Worm (Caenorhabditis elegans) whole organism, L2 larva: Measurements from ENCODE around the gene gpa-1.
A peak's percentile ranks its signal among the peaks of the same experiment; 100 is the strongest.

Experiments used
- C34F6.9 ChIP-seq: fragments of 150-350 bp; optimal IDR thresholded peaks from 2 replicates; lab custom pipeline; 2014; ENCODE audit warnings: missing biosample characterization, missing genetic modification characterization
- Y55F3AM.14 ChIP-seq: fragments of 200-800 bp; sonication (Bioruptor generic); optimal IDR thresholded peaks from 2 replicates; lab custom pipeline; 2018; ENCODE audit warnings: mild to moderate bottlenecking, missing genetic modification characterization, missing compliant biosample characterization
- alr-1 ChIP-seq: fragments of 150-350 bp; optimal IDR thresholded peaks from 2 replicates; lab custom pipeline; 2014; ENCODE audit warnings: missing biosample characterization, missing genetic modification characterization
- aly-2 ChIP-seq: fragments of 150-350 bp; optimal IDR thresholded peaks from 2 replicates; lab custom pipeline; 2014; ENCODE audit warnings: missing biosample characterization, missing genetic modification characterization
- ama-1 ChIP-seq: fragments of 150-350 bp; optimal IDR thresholded peaks from 2 replicates; lab custom pipeline; 2018; ENCODE audit warnings: inconsistent platforms
- blmp-1 ChIP-seq: sonication (generic microtip); optimal IDR thresholded peaks from 2 replicates; lab custom pipeline; 2017; ENCODE audit warnings: missing genetic modification characterization, mild to moderate bottlenecking, missing compliant biosample characterization, antibody characterized with exemption, moderate library complexity; ENCODE audit not compliant: insufficient read depth
- ceh-82 ChIP-seq: fragments of 150-350 bp; optimal IDR thresholded peaks from 2 replicates; lab custom pipeline; 2014; ENCODE audit warnings: missing biosample characterization, missing genetic modification characterization
- crh-2 ChIP-seq: sonication (generic microtip); optimal IDR thresholded peaks from 2 replicates; lab custom pipeline; 2017; ENCODE audit warnings: missing biosample characterization, missing genetic modification characterization
- dmd-4 ChIP-seq: sonication (generic microtip); optimal IDR thresholded peaks from 2 replicates; lab custom pipeline; 2017; ENCODE audit warnings: missing biosample characterization, missing genetic modification characterization
- elt-1 ChIP-seq: fragments of 150-350 bp; optimal IDR thresholded peaks from 2 replicates; lab custom pipeline; 2014; ENCODE audit warnings: missing biosample characterization, missing genetic modification characterization
- elt-3 ChIP-seq: sonication (generic microtip); optimal IDR thresholded peaks from 2 replicates; lab custom pipeline; 2017; ENCODE audit warnings: missing biosample characterization, missing genetic modification characterization
- lin-13 ChIP-seq: fragments of 150-350 bp; optimal IDR thresholded peaks from 2 replicates; lab custom pipeline; 2014; ENCODE audit warnings: missing biosample characterization, missing genetic modification reagents, missing genetic modification characterization
- lin-39 ChIP-seq: fragments of 150-350 bp; optimal IDR thresholded peaks from 2 replicates; lab custom pipeline; 2014; ENCODE audit warnings: missing biosample characterization, missing genetic modification reagents, missing genetic modification characterization
- mab-5 ChIP-seq: fragments of 150-350 bp; optimal IDR thresholded peaks from 2 replicates; lab custom pipeline; 2014; ENCODE audit warnings: missing biosample characterization, missing genetic modification characterization
- mbf-1 ChIP-seq: sonication (generic microtip); optimal IDR thresholded peaks from 2 replicates; lab custom pipeline; 2017; ENCODE audit warnings: missing biosample characterization, missing genetic modification characterization
- mdl-1 ChIP-seq, 2 experiments: fragments of 150-350 bp in 1 of 2; sonication (generic microtip) in 1 of 2; optimal IDR thresholded peaks; 2 replicates each; lab custom pipeline; 2017; ENCODE audit warnings: missing biosample characterization in 2 of 2, missing genetic modification characterization in 2 of 2
- nhr-10 ChIP-seq: sonication (generic microtip); optimal IDR thresholded peaks from 2 replicates; lab custom pipeline; 2017; ENCODE audit warnings: missing biosample characterization, missing genetic modification characterization
- nhr-21 ChIP-seq: fragments of 150-350 bp; optimal IDR thresholded peaks from 2 replicates; lab custom pipeline; 2014; ENCODE audit warnings: missing biosample characterization, missing genetic modification characterization
- nhr-23 ChIP-seq: fragments of 150-350 bp; optimal IDR thresholded peaks from 2 replicates; lab custom pipeline; 2014; ENCODE audit warnings: missing biosample characterization, missing genetic modification reagents, missing genetic modification characterization
- nhr-237 ChIP-seq: fragments of 150-350 bp; optimal IDR thresholded peaks from 2 replicates; lab custom pipeline; 2014; ENCODE audit warnings: missing biosample characterization, missing genetic modification characterization
- nhr-25 ChIP-seq: fragments of 150-350 bp; sonication (generic microtip); optimal IDR thresholded peaks from 3 replicates; lab custom pipeline; 2014; ENCODE audit warnings: missing biosample characterization, missing genetic modification characterization
- nhr-77 ChIP-seq: fragments of 150-350 bp; optimal IDR thresholded peaks from 2 replicates; lab custom pipeline; 2014; ENCODE audit warnings: missing biosample characterization, missing genetic modification characterization
- peb-1 ChIP-seq: fragments of 150-350 bp; optimal IDR thresholded peaks from 2 replicates; lab custom pipeline; 2014; ENCODE audit warnings: missing biosample characterization, missing genetic modification characterization
- sma-3 ChIP-seq: sonication (generic microtip); optimal IDR thresholded peaks from 2 replicates; lab custom pipeline; 2016; ENCODE audit warnings: missing genetic modification reagents, missing genetic modification characterization, missing compliant biosample characterization
- sma-9 ChIP-seq, 2 experiments: fragments of 150-350 bp in 1 of 2; sonication (generic microtip) in 1 of 2; optimal IDR thresholded peaks; 2 replicates each; lab custom pipeline; 2014 to 2016; ENCODE audit warnings: missing genetic modification characterization in 2 of 2, mild to moderate bottlenecking in 1 of 2, missing biosample characterization in 1 of 2, missing compliant biosample characterization in 1 of 2, missing genetic modification reagents in 1 of 2, moderate library complexity in 1 of 2
- snpc-4 ChIP-seq: fragments of 150-350 bp; optimal IDR thresholded peaks from 2 replicates; lab custom pipeline; 2014; ENCODE audit warnings: missing biosample characterization, missing genetic modification characterization
- unc-39 ChIP-seq: fragments of 150-350 bp; optimal IDR thresholded peaks from 2 replicates; lab custom pipeline; 2014; ENCODE audit warnings: missing biosample characterization, missing genetic modification characterization
- unc-55 ChIP-seq: fragments of 150-350 bp; sonication (generic microtip); optimal IDR thresholded peaks from 3 replicates; lab custom pipeline; 2014; ENCODE audit warnings: missing biosample characterization, missing genetic modification reagents, missing genetic modification characterization
- unc-62 ChIP-seq: fragments of 150-350 bp; optimal IDR thresholded peaks from 2 replicates; lab custom pipeline; 2014; ENCODE audit warnings: missing biosample characterization, missing genetic modification reagents, missing genetic modification characterization
- ztf-1 ChIP-seq: fragments of 200-800 bp; sonication (Bioruptor generic); conservative IDR thresholded peaks from 2 replicates; pipeline ENCODE4 v1.3.6; 2022; ENCODE audit warnings: missing genetic modification characterization, missing compliant biosample characterization
- ztf-11 ChIP-seq: sonication (generic microtip); optimal IDR thresholded peaks from 2 replicates; lab custom pipeline; 2017; ENCODE audit warnings: missing biosample characterization, missing genetic modification characterization

The gpa-1 gene

ce11 chrV:11156589-11156988 lies 20.9 kb downstream of the gpa-1 start:
- TF ChIP-seq nhr-10 (tag; lab: Kevin White, UChicago) (no peak), peb-1 (tag; lab: Kevin White, UChicago) (no peak), ztf-11 (tag; lab: Kevin White, UChicago) (no peak), alr-1 (no peak), elt-3 (tag; lab: Kevin White, UChicago) (no peak), unc-55 (no peak), blmp-1 (tag; lab: Kevin White, UChicago) (no peak), nhr-237 (tag; lab: Kevin White, UChicago) (no peak), mdl-1 (tag; optimal IDR thresholded peaks at IDR 0.05; lab: Kevin White, UChicago) (no peak), unc-62 (no peak), ceh-82 (tag; lab: Kevin White, UChicago) (no peak), mbf-1 (tag; lab: Kevin White, UChicago) (no peak), C34F6.9 (tag; lab: Kevin White, UChicago) (no peak), aly-2 (tag; lab: Kevin White, UChicago) (no peak), mab-5 (tag; lab: Kevin White, UChicago) (no peak), lin-39 (tag; lab: Kevin White, UChicago) (no peak), Y55F3AM.14 (GFP tag; lab: Kevin White, UChicago) (no peak), ztf-1 (GFP tag; lab: Robert Waterston, UW) (no peak)

ce11 chrV:11155553-11155952 lies 21.9 kb downstream of the gpa-1 start, which contains the start of gene srg-38:
Gene srg-38 (minus strand): TSS chrV:11155653.
- TF ChIP-seq unc-62 (no peak), ztf-11 (tag; lab: Kevin White, UChicago) (no peak), lin-13 (no peak)

ce11 chrV:11152333-11152732 lies 25.1 kb downstream of the gpa-1 start, which contains the start of gene srg-39:
Gene srg-39 (minus strand): TSS chrV:11152433.
- TF ChIP-seq mab-5 (tag; lab: Kevin White, UChicago): no peak
- no peak for TF ChIP-seq mdl-1 (tag; optimal IDR thresholded peaks at IDR 0.05; lab: Kevin White, UChicago)
- TF ChIP-seq snpc-4 (tag; lab: Kevin White, UChicago): no peak
- TF ChIP-seq unc-39 (tag; lab: Kevin White, UChicago): no peak
- no peak for TF ChIP-seq mbf-1 (tag; lab: Kevin White, UChicago)
- TF ChIP-seq elt-1 (tag; lab: Kevin White, UChicago): no peak

- TF ChIP-seq unc-39 (tag; lab: Kevin White, UChicago) (no peak), crh-2 (no peak), mbf-1 (tag; lab: Kevin White, UChicago) (no peak), nhr-77 (tag; lab: Kevin White, UChicago) (no peak), nhr-10 (tag; lab: Kevin White, UChicago) (no peak), nhr-237 (tag; lab: Kevin White, UChicago) (no peak), ama-1 (lab: Kevin White, UChicago) (no peak), lin-13 (no peak), alr-1 (no peak), nhr-23 (no peak), sma-9 (GFP tag; optimal IDR thresholded peaks at IDR 0.05; lab: Kevin White, UChicago) (no peak), sma-9 (tag; optimal IDR thresholded peaks at IDR 0.05; lab: Kevin White, UChicago) (no peak), dmd-4 (tag; lab: Kevin White, UChicago) (no peak), peb-1 (tag; lab: Kevin White, UChicago) (no peak), mab-5 (tag; lab: Kevin White, UChicago) (no peak), elt-3 (tag; lab: Kevin White, UChicago) (no peak), ztf-11 (tag; lab: Kevin White, UChicago) (no peak), snpc-4 (tag; lab: Kevin White, UChicago) (no peak), C34F6.9 (tag; lab: Kevin White, UChicago) (no peak), Y55F3AM.14 (GFP tag; lab: Kevin White, UChicago) (no peak)
Measured at ce11 chrV:11149405-11149804, 28.1 kb downstream of the gpa-1 start, which contains the start of gene T19C4.1. Gene T19C4.1 (plus strand): TSS chrV:11149705.

- TF ChIP-seq dmd-4 (tag; lab: Kevin White, UChicago) (no peak), crh-2 (no peak), nhr-25 (peak; percentile 4)
Measured at ce11 chrV:11148971-11149370, 28.5 kb downstream of the gpa-1 start.

- TF ChIP-seq nhr-237 (tag; lab: Kevin White, UChicago) (no peak), lin-13 (peak; percentile 14), nhr-25 (peak; percentile 74), snpc-4 (tag; lab: Kevin White, UChicago) (no peak), nhr-21 (peak; percentile 84), sma-3 (GFP tag; lab: Kevin White, UChicago) (peak; percentile 62)
Measured at ce11 chrV:11147780-11148144, 29.7 kb downstream of the gpa-1 start.
